Worm (Caenorhabditis elegans) whole organism, mixed stage, embryonic: ENCODE results near the gene bath-1.

ENCODE experiments used
- flh-1 ChIP-seq: fragments of 200-800 bp; sonication (Bioruptor generic); optimal IDR thresholded peaks from 2 replicates; lab custom pipeline; 2018; ENCODE audit warnings: mild to moderate bottlenecking, missing genetic modification characterization, moderate library complexity, missing compliant biosample characterization
- nhr-237 ChIP-seq: fragments of 150-350 bp; optimal IDR thresholded peaks from 2 replicates; lab custom pipeline; 2014; ENCODE audit warnings: missing biosample characterization, missing genetic modification characterization
- nhr-76 ChIP-seq: sonication (generic microtip); optimal IDR thresholded peaks from 2 replicates; lab custom pipeline; 2017; ENCODE audit warnings: missing biosample characterization, missing genetic modification characterization

- TF ChIP-seq flh-1 (GFP tag; lab: Kevin White, UChicago): no peak
- TF ChIP-seq nhr-237 (tag; lab: Kevin White, UChicago): no peak
- no peak for TF ChIP-seq nhr-76
These were observed 15.9 kb downstream of the bath-1 start, which contains the start of gene F59H6.15 for ce11 chrII:2012698-2013097.
